Fruit fly (Drosophila melanogaster) whole organism, embryonic: ENCODE measurements around the gene mAcon1.

ENCODE experiments used
- Atf3 ChIP-seq: fragments of 200-800 bp; sonication (Bioruptor generic); optimal IDR thresholded peaks from 3 replicates; lab custom pipeline; 2016; ENCODE audit warnings: missing biosample characterization, missing genetic modification characterization
- CG11398 ChIP-seq: fragments of 200-800 bp; sonication (Bioruptor generic); optimal IDR thresholded peaks from 2 replicates; lab custom pipeline; 2016; ENCODE audit warnings: missing biosample characterization, missing genetic modification characterization
- CG14710 ChIP-seq: fragments of 200-800 bp; sonication (Bioruptor generic); optimal IDR thresholded peaks from 3 replicates; lab custom pipeline; 2019; ENCODE audit warnings: missing biosample characterization, mild to moderate bottlenecking, missing genetic modification characterization, moderate library complexity
- CG15479 ChIP-seq: fragments of 200-800 bp; sonication (Bioruptor generic); optimal IDR thresholded peaks from 3 replicates; lab custom pipeline; 2019; ENCODE audit warnings: missing biosample characterization, mild to moderate bottlenecking, missing genetic modification characterization, moderate library complexity
- CG2202 ChIP-seq: fragments of 200-800 bp; sonication (Bioruptor generic); optimal IDR thresholded peaks from 2 replicates; lab custom pipeline; 2018; ENCODE audit warnings: missing biosample characterization, mild to moderate bottlenecking, missing genetic modification characterization
- CG2889 ChIP-seq: fragments of 200-800 bp; sonication (Bioruptor generic); IDR thresholded peaks from 3 replicates; pipeline ENCODE4 v1.3.6; 2022; ENCODE audit warnings: missing biosample characterization, missing genetic modification characterization
- CG31365 ChIP-seq: fragments of 200-800 bp; sonication (Bioruptor generic); optimal IDR thresholded peaks from 2 replicates; lab custom pipeline; 2018; ENCODE audit warnings: missing biosample characterization, mild to moderate bottlenecking, missing genetic modification characterization
- CG31388 ChIP-seq: fragments of 200-800 bp; sonication (Bioruptor generic); optimal IDR thresholded peaks from 2 replicates; lab custom pipeline; 2016; ENCODE audit warnings: missing biosample characterization, missing genetic modification characterization
- CG33213 ChIP-seq: fragments of 200-800 bp; sonication (Bioruptor generic); optimal IDR thresholded peaks from 3 replicates; lab custom pipeline; 2016; ENCODE audit warnings: missing biosample characterization, missing genetic modification characterization
- CG3407 ChIP-seq: fragments of 200-800 bp; sonication (Bioruptor generic); optimal IDR thresholded peaks from 2 replicates; lab custom pipeline; 2018; ENCODE audit warnings: missing biosample characterization, mild to moderate bottlenecking, missing genetic modification characterization
- CG4282 ChIP-seq: fragments of 200-800 bp; sonication (Bioruptor generic); optimal IDR thresholded peaks from 2 replicates; lab custom pipeline; 2016; ENCODE audit warnings: missing biosample characterization, missing genetic modification characterization
- CG4617 ChIP-seq: fragments of 200-800 bp; sonication (Bioruptor generic); optimal IDR thresholded peaks from 3 replicates; lab custom pipeline; 2016; ENCODE audit warnings: missing biosample characterization, missing genetic modification characterization, borderline replicate concordance
- CG8478 ChIP-seq: fragments of >200 bp; optimal IDR thresholded peaks from 2 replicates; lab custom pipeline; 2018
- CG9215 ChIP-seq: fragments of 200-800 bp; sonication (Bioruptor generic); IDR thresholded peaks from 2 replicates; pipeline ENCODE4 v1.3.6; 2022; ENCODE audit warnings: missing biosample characterization, missing genetic modification characterization
- CG9437 ChIP-seq: fragments of 200-800 bp; sonication (Bioruptor generic); optimal IDR thresholded peaks from 2 replicates; lab custom pipeline; 2018; ENCODE audit warnings: missing biosample characterization, mild to moderate bottlenecking, missing genetic modification characterization
- CG9817 ChIP-seq: fragments of 200-800 bp; sonication (Bioruptor generic); optimal IDR thresholded peaks from 2 replicates; lab custom pipeline; 2018; ENCODE audit warnings: missing biosample characterization, mild to moderate bottlenecking, missing genetic modification characterization, moderate library complexity
- CHES-1-like ChIP-seq: fragments of 200-800 bp; sonication (Bioruptor generic); optimal IDR thresholded peaks from 2 replicates; lab custom pipeline; 2016; ENCODE audit warnings: missing biosample characterization, missing genetic modification characterization
- Dad ChIP-seq: fragments of 200-800 bp; sonication (Bioruptor generic); optimal IDR thresholded peaks from 3 replicates; lab custom pipeline; 2016; ENCODE audit warnings: missing biosample characterization, missing genetic modification characterization
- Doc3 ChIP-seq: fragments of 200-800 bp; sonication (Bioruptor generic); IDR thresholded peaks from 3 replicates; pipeline ENCODE4 v1.3.6; 2022; ENCODE audit warnings: missing biosample characterization, missing genetic modification characterization; ENCODE audit not compliant: partially characterized antibody
- Lim3 ChIP-seq: fragments of 200-800 bp; sonication (Bioruptor generic); IDR thresholded peaks from 2 replicates; pipeline ENCODE4 v1.3.6; 2022; ENCODE audit warnings: missing biosample characterization, missing genetic modification characterization
- Mrtf ChIP-seq: fragments of 200-800 bp; sonication (Bioruptor generic); IDR thresholded peaks from 3 replicates; pipeline ENCODE4 v1.3.6; 2022; ENCODE audit warnings: missing biosample characterization, missing genetic modification characterization
- Oaz ChIP-seq: fragments of 200-800 bp; sonication (Bioruptor generic); IDR thresholded peaks from 2 replicates; pipeline ENCODE4 v1.3.6; 2022; ENCODE audit warnings: missing biosample characterization, missing genetic modification characterization
- Spps ChIP-seq: fragments of 200-800 bp; sonication (Bioruptor generic); optimal IDR thresholded peaks from 2 replicates; lab custom pipeline; 2018; ENCODE audit warnings: missing biosample characterization, mild to moderate bottlenecking, missing genetic modification characterization
- Sry-β ChIP-seq: fragments of 200-800 bp; sonication (Bioruptor generic); optimal IDR thresholded peaks from 2 replicates; lab custom pipeline; 2018; ENCODE audit warnings: missing biosample characterization, mild to moderate bottlenecking, missing genetic modification characterization, moderate library complexity
- Taf1 ChIP-seq: fragments of 200-800 bp; sonication (Bioruptor generic); IDR thresholded peaks from 2 replicates; pipeline ENCODE4 v1.3.6; 2022; ENCODE audit warnings: missing biosample characterization, missing genetic modification characterization
- ac ChIP-seq: fragments of 200-800 bp; sonication (Bioruptor generic); optimal IDR thresholded peaks from 3 replicates; lab custom pipeline; 2017; ENCODE audit warnings: missing biosample characterization, mild to moderate bottlenecking, missing genetic modification characterization
- aop ChIP-seq: fragments of 200-800 bp; sonication (Bioruptor generic); IDR thresholded peaks from 2 replicates; pipeline ENCODE4 v1.3.6; 2022; ENCODE audit warnings: missing biosample characterization, missing genetic modification characterization
- bigmax ChIP-seq: fragments of 200-800 bp; sonication (Bioruptor generic); optimal IDR thresholded peaks from 2 replicates; lab custom pipeline; 2018; ENCODE audit warnings: missing biosample characterization, mild to moderate bottlenecking, missing genetic modification characterization
- bowl ChIP-seq: fragments of 200-800 bp; sonication (Bioruptor generic); IDR thresholded peaks from 2 replicates; pipeline ENCODE4 v1.3.6; 2022; ENCODE audit warnings: missing biosample characterization, missing genetic modification characterization
- btn ChIP-seq: fragments of 200-800 bp; sonication (Bioruptor generic); optimal IDR thresholded peaks from 2 replicates; lab custom pipeline; 2016; ENCODE audit warnings: missing biosample characterization, missing genetic modification characterization
- cad ChIP-seq: fragments of >200 bp; optimal IDR thresholded peaks from 2 replicates; lab custom pipeline; 2017; ENCODE audit warnings: missing biosample characterization, missing genetic modification characterization
- cg ChIP-seq: fragments of 200-800 bp; sonication (Bioruptor generic); optimal IDR thresholded peaks from 3 replicates; lab custom pipeline; 2019; ENCODE audit warnings: missing biosample characterization, mild to moderate bottlenecking, missing genetic modification characterization, moderate library complexity
- chinmo ChIP-seq: fragments of 200-800 bp; sonication (Bioruptor generic); IDR thresholded peaks from 4 replicates; pipeline ENCODE4 v1.3.6; 2022; ENCODE audit warnings: missing biosample characterization, missing genetic modification characterization; ENCODE audit not compliant: partially characterized antibody
- chn ChIP-seq: fragments of 200-800 bp; sonication (Bioruptor generic); optimal IDR thresholded peaks from 2 replicates; lab custom pipeline; 2016; ENCODE audit warnings: missing biosample characterization, missing genetic modification characterization
- cwo ChIP-seq: fragments of 200-800 bp; sonication (Bioruptor generic); optimal IDR thresholded peaks from 3 replicates; lab custom pipeline; 2017; ENCODE audit warnings: missing biosample characterization, missing genetic modification characterization, mild to moderate bottlenecking, moderate library complexity, missing genetic modification reagents
- da ChIP-seq: fragments of 200-800 bp; sonication (Bioruptor generic); optimal IDR thresholded peaks from 2 replicates; lab custom pipeline; 2016; ENCODE audit warnings: missing biosample characterization, missing genetic modification characterization
- dmrt99B ChIP-seq: fragments of 200-800 bp; sonication (Bioruptor generic); optimal IDR thresholded peaks from 2 replicates; lab custom pipeline; 2018; ENCODE audit warnings: missing biosample characterization, mild to moderate bottlenecking, missing genetic modification characterization, moderate library complexity
- exex ChIP-seq: fragments of 200-800 bp; sonication (Bioruptor generic); optimal IDR thresholded peaks from 4 replicates; lab custom pipeline; 2018; ENCODE audit warnings: missing biosample characterization, mild to moderate bottlenecking, missing genetic modification characterization, moderate library complexity
- gcm2 ChIP-seq: fragments of 200-800 bp; sonication (Bioruptor generic); optimal IDR thresholded peaks from 2 replicates; lab custom pipeline; 2016; ENCODE audit warnings: missing biosample characterization, missing genetic modification characterization
- hb ChIP-seq: fragments of 200-800 bp; sonication (Bioruptor generic); IDR thresholded peaks from 3 replicates; pipeline ENCODE4 v1.3.6; 2022; ENCODE audit warnings: missing biosample characterization, missing genetic modification characterization; ENCODE audit not compliant: partially characterized antibody
- hbn ChIP-seq: fragments of 200-800 bp; sonication (Bioruptor generic); IDR thresholded peaks from 2 replicates; pipeline ENCODE4 v1.3.6; 2022; ENCODE audit warnings: missing biosample characterization, missing genetic modification characterization; ENCODE audit not compliant: partially characterized antibody
- jigr1 ChIP-seq: fragments of 200-800 bp; sonication (Bioruptor generic); IDR thresholded peaks from 3 replicates; pipeline ENCODE4 v1.3.6; 2022; ENCODE audit warnings: missing biosample characterization, missing genetic modification characterization
- nerfin-2 ChIP-seq: fragments of 200-800 bp; sonication (Bioruptor generic); IDR thresholded peaks from 2 replicates; pipeline ENCODE4 v1.3.6; 2022; ENCODE audit warnings: missing biosample characterization, missing genetic modification characterization; ENCODE audit not compliant: partially characterized antibody
- nmo ChIP-seq: fragments of 200-800 bp; sonication (Bioruptor generic); optimal IDR thresholded peaks from 2 replicates; lab custom pipeline; 2018; ENCODE audit warnings: missing biosample characterization, mild to moderate bottlenecking, missing genetic modification characterization, moderate library complexity
- oc ChIP-seq: fragments of 200-800 bp; sonication (Bioruptor generic); optimal IDR thresholded peaks from 2 replicates; lab custom pipeline; 2018; ENCODE audit warnings: missing biosample characterization, mild to moderate bottlenecking, missing genetic modification characterization, moderate library complexity
- rib ChIP-seq: fragments of 200-800 bp; sonication (Bioruptor generic); IDR thresholded peaks from 2 replicates; pipeline ENCODE4 v1.3.6; 2022; ENCODE audit warnings: missing biosample characterization, missing genetic modification characterization
- seq ChIP-seq: fragments of 200-800 bp; sonication (Bioruptor generic); IDR thresholded peaks from 2 replicates; pipeline ENCODE4 v1.3.6; 2022; ENCODE audit warnings: missing biosample characterization, missing genetic modification characterization
- sisA ChIP-seq: fragments of 200-800 bp; sonication (Bioruptor generic); IDR thresholded peaks from 2 replicates; pipeline ENCODE4 v1.3.6; 2022; ENCODE audit warnings: missing biosample characterization, missing genetic modification characterization
- tx ChIP-seq: fragments of 200-800 bp; sonication (Bioruptor generic); optimal IDR thresholded peaks from 2 replicates; lab custom pipeline; 2016; ENCODE audit warnings: missing biosample characterization, missing genetic modification characterization
- vvl ChIP-seq: fragments of 200-800 bp; sonication (Bioruptor generic); IDR thresholded peaks from 2 replicates; pipeline ENCODE4 v1.3.6; 2022; ENCODE audit warnings: missing biosample characterization, missing genetic modification characterization
- zen ChIP-seq: fragments of 200-800 bp; sonication (Bioruptor generic); optimal IDR thresholded peaks from 3 replicates; lab custom pipeline; 2018; ENCODE audit warnings: missing biosample characterization, mild to moderate bottlenecking, missing genetic modification characterization, moderate library complexity

Gene mAcon1

dm6 chr2L:21214961-21215362 lies 46.6 kb downstream of the mAcon1 start (continued):
- TF ChIP-seq vvl: peak; percentile 51; the same call in 1 of the 2 replicates
- TF ChIP-seq btn: peak; percentile 12
- peak; percentile 8 for TF ChIP-seq CG9817 (tag; lab: Kevin White, UChicago)
- TF ChIP-seq zen (tag; lab: Kevin White, UChicago): peak; percentile 62
- peak; percentile 70; the same call in 1 of the 2 replicates for TF ChIP-seq rib
- peak; percentile 15; the same call in 1 of the 2 replicates for TF ChIP-seq bowl (GFP tag; lab: Robert Waterston, UW)
- peak; percentile 41 for TF ChIP-seq chn (GFP tag; lab: Kevin White, UChicago)
- TF ChIP-seq cad: no peak
- TF ChIP-seq da (GFP tag; lab: Kevin White, UChicago): no peak
- no peak for TF ChIP-seq CG31388 (GFP tag; lab: Kevin White, UChicago)
- TF ChIP-seq CG15479 (GFP tag; lab: Kevin White, UChicago): peak; percentile 21
- TF ChIP-seq CG3407 (GFP tag; lab: Kevin White, UChicago): peak; percentile 31
- TF ChIP-seq Sry-β (GFP tag; lab: Kevin White, UChicago): no peak
- peak; percentile 5 for TF ChIP-seq nmo (GFP tag; lab: Kevin White, UChicago)
- TF ChIP-seq CG4282: peak; percentile 24
- TF ChIP-seq CG9437 (GFP tag; lab: Kevin White, UChicago): no peak
- TF ChIP-seq exex (tag; lab: Kevin White, UChicago): peak; percentile 60
- no peak for TF ChIP-seq Spps (tag; lab: Kevin White, UChicago)
- no peak for TF ChIP-seq Doc3
- TF ChIP-seq tx: peak; percentile 15
- no peak for TF ChIP-seq hbn
- no peak for TF ChIP-seq CG31365 (tag; lab: Kevin White, UChicago)
- peak; percentile 3 for TF ChIP-seq Atf3 (GFP tag; lab: Kevin White, UChicago)
- peak; percentile 22; the same call in 1 of the 2 replicates for TF ChIP-seq sisA (GFP tag; lab: Robert Waterston, UW)
- TF ChIP-seq chinmo: 0 out of 4 replicates have a peak, but pooled peaks have one; percentile 63
- no peak for TF ChIP-seq jigr1 (GFP tag; lab: Robert Waterston, UW)
- no peak for TF ChIP-seq CG8478 (lab: Kevin White, UChicago)
- TF ChIP-seq ac (GFP tag; lab: Kevin White, UChicago): peak; percentile 0
- no peak for TF ChIP-seq cwo
- TF ChIP-seq Dad: no peak
- TF ChIP-seq CG11398 (GFP tag; lab: Kevin White, UChicago): peak; percentile 23
- no peak for TF ChIP-seq Lim3 (GFP tag; lab: Robert Waterston, UW)
- TF ChIP-seq Mrtf (GFP tag; lab: Robert Waterston, UW): no peak
- peak; percentile 21; the same call in 1 of the 2 replicates for TF ChIP-seq nerfin-2 (GFP tag; lab: Robert Waterston, UW)
- no peak for TF ChIP-seq CG9215 (GFP tag; lab: Robert Waterston, UW)
- no peak for TF ChIP-seq Oaz
- TF ChIP-seq CG2889 (GFP tag; lab: Robert Waterston, UW): 0 out of 3 replicates have a peak, but pooled peaks have one; percentile 36
- no peak for TF ChIP-seq aop (GFP tag; lab: Robert Waterston, UW)
- no peak for TF ChIP-seq oc (tag; lab: Kevin White, UChicago)
- TF ChIP-seq seq: no peak
- no peak for TF ChIP-seq CG4617 (GFP tag; lab: Kevin White, UChicago)
- TF ChIP-seq cg (GFP tag; lab: Kevin White, UChicago): no peak
- TF ChIP-seq dmrt99B: no peak
- no peak for TF ChIP-seq gcm2 (GFP tag; lab: Kevin White, UChicago)
- TF ChIP-seq bigmax (GFP tag; lab: Kevin White, UChicago): peak; percentile 63
- no peak for TF ChIP-seq hb (GFP tag; lab: Robert Waterston, UW)
- TF ChIP-seq CHES-1-like (GFP tag; lab: Kevin White, UChicago): peak; percentile 40
- peak; percentile 71 for TF ChIP-seq CG33213 (GFP tag; lab: Kevin White, UChicago)
- no peak for TF ChIP-seq CG2202 (tag; lab: Kevin White, UChicago)
- TF ChIP-seq Taf1 (GFP tag; lab: Robert Waterston, UW): no peak; the same call in 1 of the 2 replicates
- TF ChIP-seq CG14710 (tag; lab: Kevin White, UChicago): peak; percentile 21
